Worm (Caenorhabditis elegans): ENCODE measurements around the gene K12H6.6.

ce11 chrII:2856114-2856513 is 25.1 kb upstream of the K12H6.6 start:
- no peak for TF ChIP-seq flt-1 (GFP tag; IDR thresholded peaks at IDR 0.05)
- no peak for TF ChIP-seq ref-1 (GFP tag; conservative IDR thresholded peaks at IDR 0.05)
- TF ChIP-seq T22C8.4 (GFP tag; IDR thresholded peaks at IDR 0.05): no peak
- no peak for TF ChIP-seq ztf-29 (GFP tag; IDR thresholded peaks at IDR 0.05)
- TF ChIP-seq med-1 (GFP tag; optimal IDR thresholded peaks at IDR 0.05; ENCODE audit: insufficient read depth): no peak
- TF ChIP-seq cog-1 (tag; optimal IDR thresholded peaks at IDR 0.05): no peak
- TF ChIP-seq tab-1 (GFP tag; IDR thresholded peaks at IDR 0.05): no peak
- no peak for TF ChIP-seq klf-2 (GFP tag; conservative IDR thresholded peaks at IDR 0.05)
